Worm (Caenorhabditis elegans) whole organism, L4 larva: ENCODE measurements around the gene adt-1.

ENCODE experiments used
- dpl-1 ChIP-seq: fragments of 150-350 bp; optimal IDR thresholded peaks from 2 replicates; lab custom pipeline; 2014; ENCODE audit warnings: missing biosample characterization, missing genetic modification reagents, missing genetic modification characterization
- fos-1 ChIP-seq: fragments of 150-350 bp; optimal IDR thresholded peaks from 2 replicates; lab custom pipeline; 2014; ENCODE audit warnings: missing biosample characterization, missing genetic modification characterization
- jun-1 ChIP-seq: fragments of 150-350 bp; optimal IDR thresholded peaks from 2 replicates; lab custom pipeline; 2014; ENCODE audit warnings: missing biosample characterization, missing genetic modification reagents, missing genetic modification characterization
- lin-39 ChIP-seq: fragments of 150-350 bp; optimal IDR thresholded peaks from 2 replicates; lab custom pipeline; 2014; ENCODE audit warnings: missing biosample characterization, missing genetic modification reagents, missing genetic modification characterization
- nhr-237 ChIP-seq: sonication (generic microtip); optimal IDR thresholded peaks from 2 replicates; lab custom pipeline; 2017; ENCODE audit warnings: missing biosample characterization, missing genetic modification characterization
- pha-4 ChIP-seq, 2 experiments: fragments of 150-350 bp in 1 of 2; fragments of 200-800 bp in 1 of 2; sonication (Bioruptor generic) in 1 of 2; IDR thresholded peaks in 1 of 2; optimal IDR thresholded peaks in 1 of 2; 2 replicates each; pipeline versions ENCODE4 v1.3.6 to Lab custom; 2014 to 2022; ENCODE audit warnings: missing genetic modification characterization in 2 of 2, missing genetic modification reagents in 2 of 2, missing biosample characterization in 1 of 2, missing compliant biosample characterization in 1 of 2
- pqm-1 ChIP-seq: sonication (generic microtip); optimal IDR thresholded peaks from 2 replicates; lab custom pipeline; 2017; ENCODE audit warnings: missing biosample characterization, missing genetic modification characterization
- snpc-4 ChIP-seq: fragments of 150-350 bp; optimal IDR thresholded peaks from 2 replicates; lab custom pipeline; 2014; ENCODE audit warnings: missing biosample characterization, missing genetic modification characterization
- unc-39 ChIP-seq: sonication (generic microtip); optimal IDR thresholded peaks from 2 replicates; lab custom pipeline; 2017; ENCODE audit warnings: missing biosample characterization, missing genetic modification characterization
- ztf-11 ChIP-seq: fragments of 150-350 bp; optimal IDR thresholded peaks from 2 replicates; lab custom pipeline; 2014; ENCODE audit warnings: missing biosample characterization, missing genetic modification characterization

- no peak for TF ChIP-seq pha-4 (GFP tag; IDR thresholded peaks at IDR 0.05; lab: Robert Waterston, UW)
- TF ChIP-seq pha-4 (tag; optimal IDR thresholded peaks at IDR 0.05; lab: Kevin White, UChicago), result no peak
- no peak for TF ChIP-seq snpc-4
- TF ChIP-seq pqm-1, result no peak
- TF ChIP-seq fos-1 (tag; lab: Kevin White, UChicago), result no peak
- TF ChIP-seq nhr-237 (tag; lab: Kevin White, UChicago), result no peak
- no peak for TF ChIP-seq jun-1 (tag; lab: Kevin White, UChicago)
- no peak for TF ChIP-seq dpl-1 (GFP tag; lab: Kevin White, UChicago)
- TF ChIP-seq unc-39 (tag; lab: Kevin White, UChicago), result no peak
- no peak for TF ChIP-seq ztf-11
- TF ChIP-seq lin-39 (tag; lab: Kevin White, UChicago), result no peak
These were observed 8.8 kb downstream of the adt-1 start for ce11 chrX:12687482-12687881.
